Fruit fly (Drosophila melanogaster) whole organism, embryonic: ENCODE measurements around the gene CG8117.

Source experiments
- Asciz ChIP-seq: fragments of 200-800 bp; sonication (Bioruptor generic); optimal IDR thresholded peaks from 2 replicates; lab custom pipeline; 2017; ENCODE audit warnings: missing biosample characterization, mild to moderate bottlenecking, missing genetic modification characterization, missing genetic modification reagents
- Atf6 ChIP-seq: fragments of 200-800 bp; sonication (Bioruptor generic); IDR thresholded peaks from 2 replicates; pipeline ENCODE4 v1.3.6; 2022; ENCODE audit warnings: missing biosample characterization, missing genetic modification characterization
- Awh ChIP-seq: fragments of 200-800 bp; sonication (Bioruptor generic); IDR thresholded peaks from 2 replicates; pipeline ENCODE4, ENCODE4 v1.3.6; 2022; ENCODE audit warnings: missing biosample characterization, missing genetic modification characterization
- CG10267 ChIP-seq: fragments of 200-800 bp; sonication (Bioruptor generic); optimal IDR thresholded peaks from 2 replicates; lab custom pipeline; 2018; ENCODE audit warnings: missing biosample characterization, mild to moderate bottlenecking, missing genetic modification characterization, moderate library complexity
- CG10366 ChIP-seq: fragments of 200-800 bp; sonication (Bioruptor generic); IDR thresholded peaks from 2 replicates; pipeline ENCODE4 v1.3.6; 2022; ENCODE audit warnings: missing biosample characterization, missing genetic modification characterization
- CG10979 ChIP-seq: fragments of 200-800 bp; sonication (Bioruptor generic); optimal IDR thresholded peaks from 2 replicates; lab custom pipeline; 2018; ENCODE audit warnings: missing biosample characterization, mild to moderate bottlenecking, missing genetic modification characterization, moderate library complexity
- CG11247 ChIP-seq: fragments of 200-800 bp; sonication (Bioruptor generic); IDR thresholded peaks from 2 replicates; pipeline ENCODE4 v1.3.6; 2022; ENCODE audit warnings: missing biosample characterization, missing genetic modification characterization
- CG13894 ChIP-seq: fragments of 200-800 bp; sonication (Bioruptor generic); optimal IDR thresholded peaks from 3 replicates; lab custom pipeline; 2018; ENCODE audit warnings: missing biosample characterization, mild to moderate bottlenecking, missing genetic modification characterization, moderate library complexity
- CG14441 ChIP-seq: fragments of 200-800 bp; sonication (Bioruptor generic); IDR thresholded peaks from 2 replicates; pipeline ENCODE4 v1.3.6; 2022; ENCODE audit warnings: missing biosample characterization, missing genetic modification characterization
- CG15011 ChIP-seq: fragments of 200-800 bp; sonication (Bioruptor generic); optimal IDR thresholded peaks from 3 replicates; lab custom pipeline; 2018; ENCODE audit warnings: missing biosample characterization, mild to moderate bottlenecking, missing genetic modification characterization
- CG15514 ChIP-seq: fragments of 200-800 bp; sonication (Bioruptor generic); optimal IDR thresholded peaks from 3 replicates; lab custom pipeline; 2017; ENCODE audit warnings: missing biosample characterization, missing genetic modification characterization, mild to moderate bottlenecking, moderate library complexity, missing genetic modification reagents
- CG16813 ChIP-seq: fragments of 200-800 bp; sonication (Bioruptor generic); IDR thresholded peaks from 3 replicates; pipeline ENCODE4 v1.3.6; 2022; ENCODE audit warnings: missing biosample characterization, missing genetic modification characterization; ENCODE audit not compliant: partially characterized antibody
- CG17361 ChIP-seq: fragments of 200-800 bp; sonication (Bioruptor generic); IDR thresholded peaks from 3 replicates; pipeline ENCODE4 v1.3.6; 2022; ENCODE audit warnings: missing biosample characterization, missing genetic modification characterization
- CG1792 ChIP-seq: fragments of 200-800 bp; sonication (Bioruptor generic); optimal IDR thresholded peaks from 2 replicates; lab custom pipeline; 2016; ENCODE audit warnings: missing biosample characterization, missing genetic modification characterization
- CG2120 ChIP-seq: fragments of 200-800 bp; sonication (Bioruptor generic); optimal IDR thresholded peaks from 3 replicates; lab custom pipeline; 2016; ENCODE audit warnings: missing biosample characterization, missing genetic modification characterization
- CG3281 ChIP-seq: fragments of 200-800 bp; sonication (Bioruptor generic); optimal IDR thresholded peaks from 3 replicates; lab custom pipeline; 2017; ENCODE audit warnings: missing biosample characterization, mild to moderate bottlenecking, missing genetic modification characterization
- CG3838 ChIP-seq: fragments of 200-800 bp; sonication (Bioruptor generic); optimal IDR thresholded peaks from 3 replicates; lab custom pipeline; 2016; ENCODE audit warnings: missing biosample characterization, missing genetic modification characterization
- CG6654 ChIP-seq: fragments of 200-800 bp; sonication (Bioruptor generic); optimal IDR thresholded peaks from 2 replicates; lab custom pipeline; 2017; ENCODE audit warnings: missing biosample characterization, mild to moderate bottlenecking, missing genetic modification characterization
- CG9817 ChIP-seq: fragments of 200-800 bp; sonication (Bioruptor generic); optimal IDR thresholded peaks from 2 replicates; lab custom pipeline; 2018; ENCODE audit warnings: missing biosample characterization, mild to moderate bottlenecking, missing genetic modification characterization, moderate library complexity
- CG9876 ChIP-seq: fragments of 200-800 bp; sonication (Bioruptor generic); optimal IDR thresholded peaks from 2 replicates; lab custom pipeline; 2016; ENCODE audit warnings: missing biosample characterization, missing genetic modification characterization
- CG9932 ChIP-seq: fragments of 200-800 bp; sonication (Bioruptor generic); IDR thresholded peaks from 2 replicates; pipeline ENCODE4 v1.3.6; 2022; ENCODE audit warnings: missing biosample characterization, missing genetic modification characterization
- Ets65A ChIP-seq: fragments of 200-800 bp; sonication (Bioruptor generic); peaks from one replicate; lab custom pipeline; 2016; ENCODE audit warnings: missing biosample characterization, missing genetic modification characterization
- Hr39 ChIP-seq: fragments of >200 bp; optimal IDR thresholded peaks from 2 replicates; lab custom pipeline; 2017
- Jarid2 ChIP-seq: fragments of 200-800 bp; sonication (Bioruptor generic); optimal IDR thresholded peaks from 3 replicates; lab custom pipeline; 2017; ENCODE audit warnings: mild to moderate bottlenecking, missing biosample characterization, missing genetic modification reagents, missing genetic modification characterization
- Lim3 ChIP-seq: fragments of 200-800 bp; sonication (Bioruptor generic); IDR thresholded peaks from 2 replicates; pipeline ENCODE4 v1.3.6; 2022; ENCODE audit warnings: missing biosample characterization, missing genetic modification characterization
- Mrtf ChIP-seq: fragments of 200-800 bp; sonication (Bioruptor generic); IDR thresholded peaks from 3 replicates; pipeline ENCODE4 v1.3.6; 2022; ENCODE audit warnings: missing biosample characterization, missing genetic modification characterization
- NC2β ChIP-seq: fragments of 200-800 bp; sonication (Bioruptor generic); optimal IDR thresholded peaks from 2 replicates; lab custom pipeline; 2016; ENCODE audit warnings: missing biosample characterization, missing genetic modification characterization
- NFAT ChIP-seq: fragments of 200-800 bp; sonication (Bioruptor generic); IDR thresholded peaks from 2 replicates; pipeline ENCODE4 v1.3.6; 2022; ENCODE audit warnings: missing biosample characterization, missing genetic modification characterization
- Oli ChIP-seq: fragments of 200-800 bp; sonication (Bioruptor generic); optimal IDR thresholded peaks from 2 replicates; lab custom pipeline; 2018; ENCODE audit warnings: missing biosample characterization, mild to moderate bottlenecking, missing genetic modification characterization, moderate library complexity
- Rx ChIP-seq: fragments of 200-800 bp; sonication (Bioruptor generic); IDR thresholded peaks from 2 replicates; pipeline ENCODE4 v1.3.6; 2022; ENCODE audit warnings: missing biosample characterization, missing genetic modification characterization
- Scr ChIP-seq: fragments of 200-800 bp; sonication (Bioruptor generic); IDR thresholded peaks from 2 replicates; pipeline ENCODE4 v1.3.6; 2022; ENCODE audit warnings: missing biosample characterization, missing genetic modification characterization; ENCODE audit not compliant: partially characterized antibody
- Sin3A ChIP-seq: fragments of >200 bp; optimal IDR thresholded peaks from 2 replicates; lab custom pipeline; 2018
- Ssrp ChIP-seq: fragments of 200-800 bp; sonication (Bioruptor generic); optimal IDR thresholded peaks from 2 replicates; lab custom pipeline; 2018; ENCODE audit warnings: missing biosample characterization, mild to moderate bottlenecking, missing genetic modification characterization, moderate library complexity
- Vsx1 ChIP-seq: fragments of 200-800 bp; sonication (Bioruptor generic); optimal IDR thresholded peaks from 2 replicates; lab custom pipeline; 2017; ENCODE audit warnings: missing biosample characterization, mild to moderate bottlenecking, missing genetic modification characterization, missing genetic modification reagents
- ac ChIP-seq: fragments of 200-800 bp; sonication (Bioruptor generic); optimal IDR thresholded peaks from 3 replicates; lab custom pipeline; 2017; ENCODE audit warnings: missing biosample characterization, mild to moderate bottlenecking, missing genetic modification characterization
- ap ChIP-seq: fragments of 200-800 bp; sonication (Bioruptor generic); IDR thresholded peaks from 2 replicates; pipeline ENCODE4 v1.3.6; 2022; ENCODE audit warnings: missing biosample characterization, missing genetic modification characterization
- ara ChIP-seq: fragments of 200-800 bp; sonication (Bioruptor generic); IDR thresholded peaks from 2 replicates; pipeline ENCODE4 v1.3.6; 2022; ENCODE audit warnings: missing biosample characterization, missing genetic modification characterization
- chif ChIP-seq, 2 experiments: fragments of 200-800 bp; sonication (Bioruptor generic); optimal IDR thresholded peaks; 3 replicates each; lab custom pipeline; 2016; ENCODE audit warnings: missing biosample characterization in 2 of 2, missing genetic modification characterization in 2 of 2
- danr ChIP-seq: fragments of 200-800 bp; sonication (Bioruptor generic); IDR thresholded peaks from 2 replicates; pipeline ENCODE4 v1.3.6; 2022; ENCODE audit warnings: missing biosample characterization, missing genetic modification characterization
- en ChIP-seq: fragments of 200-800 bp; sonication (Bioruptor generic); optimal IDR thresholded peaks from 2 replicates; lab custom pipeline; 2016; ENCODE audit warnings: missing biosample characterization, missing genetic modification characterization
- fd102C ChIP-seq: fragments of 200-800 bp; sonication (Bioruptor generic); optimal IDR thresholded peaks from 2 replicates; lab custom pipeline; 2018; ENCODE audit warnings: missing biosample characterization, mild to moderate bottlenecking, missing genetic modification characterization, moderate library complexity
- gsb ChIP-seq: fragments of 200-800 bp; sonication (Bioruptor generic); IDR thresholded peaks from 2 replicates; pipeline ENCODE4 v1.3.6; 2022; ENCODE audit warnings: missing biosample characterization, missing genetic modification characterization
- her ChIP-seq: fragments of 200-800 bp; sonication (Bioruptor generic); optimal IDR thresholded peaks from 2 replicates; lab custom pipeline; 2016; ENCODE audit warnings: missing biosample characterization, missing genetic modification characterization
- insv ChIP-seq, 2 experiments: fragments of 200-800 bp; sonication (Bioruptor generic); optimal IDR thresholded peaks; 3 replicates each; lab custom pipeline; 2016 to 2018; ENCODE audit warnings: missing biosample characterization in 2 of 2, missing genetic modification characterization in 2 of 2
- jigr1 ChIP-seq: fragments of 200-800 bp; sonication (Bioruptor generic); IDR thresholded peaks from 3 replicates; pipeline ENCODE4 v1.3.6; 2022; ENCODE audit warnings: missing biosample characterization, missing genetic modification characterization
- oc ChIP-seq: fragments of 200-800 bp; sonication (Bioruptor generic); optimal IDR thresholded peaks from 2 replicates; lab custom pipeline; 2018; ENCODE audit warnings: missing biosample characterization, mild to moderate bottlenecking, missing genetic modification characterization, moderate library complexity
- rib ChIP-seq: fragments of 200-800 bp; sonication (Bioruptor generic); IDR thresholded peaks from 2 replicates; pipeline ENCODE4 v1.3.6; 2022; ENCODE audit warnings: missing biosample characterization, missing genetic modification characterization
- ro ChIP-seq: fragments of 200-800 bp; sonication (Bioruptor generic); IDR thresholded peaks from 2 replicates; pipeline ENCODE4 v1.3.6; 2022; ENCODE audit warnings: missing biosample characterization, missing genetic modification characterization
- row ChIP-seq: fragments of 200-800 bp; sonication (Bioruptor generic); IDR thresholded peaks from 3 replicates; pipeline ENCODE4 v1.3.6; 2022; ENCODE audit warnings: missing biosample characterization, missing genetic modification characterization
- seq ChIP-seq: fragments of 200-800 bp; sonication (Bioruptor generic); IDR thresholded peaks from 2 replicates; pipeline ENCODE4 v1.3.6; 2022; ENCODE audit warnings: missing biosample characterization, missing genetic modification characterization
- sqz ChIP-seq: fragments of 200-800 bp; sonication (Bioruptor generic); optimal IDR thresholded peaks from 3 replicates; lab custom pipeline; 2018; ENCODE audit warnings: missing biosample characterization, mild to moderate bottlenecking, missing genetic modification characterization
- wor ChIP-seq: fragments of 200-800 bp; sonication (Bioruptor generic); IDR thresholded peaks from 2 replicates; pipeline ENCODE4 v1.3.6; 2022; ENCODE audit warnings: missing biosample characterization, missing genetic modification characterization

The CG8117 gene

dm6 chrX:15599697-15600096 lies 44.3 kb upstream of the CG8117 start (continued):
- TF ChIP-seq rib (GFP tag; lab: Robert Waterston, UW) (no peak), CG9876 (GFP tag; lab: Kevin White, UChicago) (no peak), CG9817 (tag; lab: Kevin White, UChicago) (peak; percentile 65), Awh (GFP tag; lab: Robert Waterston, UW) (no peak), Jarid2 (GFP tag; lab: Kevin White, UChicago) (peak; percentile 26), jigr1 (GFP tag; lab: Robert Waterston, UW) (no peak), NFAT (peak; percentile 58; the same call in 1 of the 2 replicates), her (GFP tag; lab: Kevin White, UChicago) (peak; percentile 41), CG17361 (peak; percentile 53; the same call in 2 of the 3 replicates), CG2120 (GFP tag; lab: Kevin White, UChicago) (peak; percentile 63), oc (tag; lab: Kevin White, UChicago) (peak; percentile 5), Ssrp (tag; lab: Kevin White, UChicago) (peak; percentile 27), seq (GFP tag; lab: Robert Waterston, UW) (0 out of 2 replicates have a peak, but pooled peaks have one; percentile 21), Mrtf (peak; percentile 62; the same call in 2 of the 3 replicates), Lim3 (no peak), Hr39 (lab: Kevin White, UChicago) (no peak), CG15514 (GFP tag; lab: Kevin White, UChicago) (peak; percentile 30), Asciz (GFP tag; lab: Kevin White, UChicago) (peak; percentile 31), chif (GFP tag; optimal IDR thresholded peaks at IDR 0.05; lab: Kevin White, UChicago) (peak; percentile 12 to 40), CG10366 (GFP tag; lab: Robert Waterston, UW) (peak; percentile 55), insv (GFP tag; optimal IDR thresholded peaks at IDR 0.05; lab: Kevin White, UChicago) (no peak), sqz (no peak), CG10979 (peak; percentile 38), Sin3A (no peak), CG9932 (peak; percentile 59), CG3281 (GFP tag; lab: Kevin White, UChicago) (peak; percentile 8), Rx (GFP tag; lab: Robert Waterston, UW) (peak; percentile 52; the same call in 1 of the 2 replicates), ro (peak; percentile 26; the same call in 1 of the 2 replicates), CG16813 (GFP tag; lab: Robert Waterston, UW) (no peak), CG15011 (GFP tag; lab: Kevin White, UChicago) (no peak), NC2β (peak; percentile 10), ac (GFP tag; lab: Kevin White, UChicago) (no peak), CG1792 (GFP tag; lab: Kevin White, UChicago) (no peak), ara (no peak), CG14441 (GFP tag; lab: Robert Waterston, UW) (peak; percentile 77), Atf6 (GFP tag; lab: Robert Waterston, UW) (no peak), gsb (GFP tag; lab: Robert Waterston, UW) (no peak), Scr (GFP tag; lab: Robert Waterston, UW) (no peak), CG3838 (no peak), fd102C (GFP tag; lab: Kevin White, UChicago) (no peak), Vsx1 (GFP tag; lab: Kevin White, UChicago) (no peak), CG13894 (tag; lab: Kevin White, UChicago) (no peak), row (GFP tag; lab: Robert Waterston, UW) (peak; percentile 67), danr (GFP tag; lab: Robert Waterston, UW) (peak; percentile 26; the same call in 1 of the 2 replicates), CG10267 (peak; percentile 27), CG11247 (0 out of 2 replicates have a peak, but pooled peaks have one; percentile 39), CG6654 (GFP tag; lab: Kevin White, UChicago) (no peak), Ets65A (GFP tag; lab: Kevin White, UChicago) (peak; percentile 95), ap (GFP tag; lab: Robert Waterston, UW) (peak; percentile 44; the same call in 1 of the 2 replicates), wor (GFP tag; lab: Robert Waterston, UW) (no peak), en (GFP tag; lab: Kevin White, UChicago) (peak; percentile 50), Oli (tag; lab: Kevin White, UChicago) (peak; percentile 67)
